Fruit fly (Drosophila melanogaster): ENCODE results near the gene Ssk.

The Ssk gene

dm6 chr3L:20168152-20168551 is 20.2 kb upstream of the Ssk start:
- TF ChIP-seq fru (GFP tag; optimal IDR thresholded peaks at IDR 0.05): peak; percentile 47
- TF ChIP-seq OdsH (GFP tag; optimal IDR thresholded peaks at IDR 0.05): peak; percentile 53
- peak; percentile 45 for TF ChIP-seq woc (GFP tag; optimal IDR thresholded peaks at IDR 0.05)
- peak; percentile 30 for TF ChIP-seq HLH106 (tag; optimal IDR thresholded peaks at IDR 0.05)
- TF ChIP-seq ey (GFP tag; optimal IDR thresholded peaks at IDR 0.05): peak; percentile 42
- no peak for TF ChIP-seq CG9705 (GFP tag; optimal IDR thresholded peaks at IDR 0.05)
- TF ChIP-seq Dfd (GFP tag; optimal IDR thresholded peaks at IDR 0.05): no peak
- peak; percentile 54 for TF ChIP-seq h (GFP tag; optimal IDR thresholded peaks at IDR 0.05)
- TF ChIP-seq br (GFP tag; optimal IDR thresholded peaks at IDR 0.05): peak; percentile 0
- no peak for TF ChIP-seq GATAd (GFP tag; optimal IDR thresholded peaks at IDR 0.05)
- peak; percentile 20 for TF ChIP-seq rgr (GFP tag; optimal IDR thresholded peaks at IDR 0.05)
- peak in 1 of 2 experiments; percentile 50 for TF ChIP-seq foxo (GFP tag; optimal IDR thresholded peaks at IDR 0.05)

DNA sequence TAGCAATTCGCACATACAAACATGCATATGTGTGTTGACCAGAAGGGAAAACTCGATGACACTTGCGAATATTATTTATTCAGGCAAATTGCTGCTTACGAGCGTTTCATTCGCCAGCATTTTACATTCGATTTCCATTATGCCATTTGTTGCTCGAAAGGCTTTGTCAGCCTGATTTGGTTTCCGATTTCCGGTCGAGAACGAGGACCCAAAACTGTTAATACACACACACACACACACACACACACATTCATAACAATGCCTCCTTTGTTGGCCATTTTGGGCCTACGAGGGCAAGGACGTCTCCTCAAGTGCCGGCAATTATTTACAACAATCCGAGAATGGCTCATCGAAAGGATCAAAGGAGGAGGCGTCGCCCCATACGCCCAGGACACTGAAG is 10.6 kb upstream of the Ssk start:
- TF ChIP-seq Myc (optimal IDR thresholded peaks at IDR 0.05): no peak
- TF ChIP-seq Jra (GFP tag; optimal IDR thresholded peaks at IDR 0.05): no peak
- no peak for TF ChIP-seq tai (GFP tag; optimal IDR thresholded peaks at IDR 0.05)
- TF ChIP-seq HLH106 (tag; optimal IDR thresholded peaks at IDR 0.05): no peak
- TF ChIP-seq Dfd (GFP tag; optimal IDR thresholded peaks at IDR 0.05): peak; percentile 86
- TF ChIP-seq br (GFP tag; optimal IDR thresholded peaks at IDR 0.05): no peak

- TF ChIP-seq Rel (GFP tag; optimal IDR thresholded peaks at IDR 0.05) (no peak), Rel (tag; optimal IDR thresholded peaks at IDR 0.05) (no peak), N (GFP tag; optimal IDR thresholded peaks at IDR 0.05) (no peak), CG32264 (GFP tag; optimal IDR thresholded peaks at IDR 0.05) (no peak), GATAd (GFP tag; optimal IDR thresholded peaks at IDR 0.05) (no peak), HLH106 (tag; optimal IDR thresholded peaks at IDR 0.05) (no peak), Hr83 (GFP tag; optimal IDR thresholded peaks at IDR 0.05; ENCODE audit: poor library complexity, severe bottlenecking) (no peak), Hr78 (GFP tag; optimal IDR thresholded peaks at IDR 0.05) (no peak), Hnf4 (GFP tag; optimal IDR thresholded peaks at IDR 0.05) (no peak)
Observed at dm6 chr3L:20178101-20178500, 10.2 kb upstream of the Ssk start.

DNA sequence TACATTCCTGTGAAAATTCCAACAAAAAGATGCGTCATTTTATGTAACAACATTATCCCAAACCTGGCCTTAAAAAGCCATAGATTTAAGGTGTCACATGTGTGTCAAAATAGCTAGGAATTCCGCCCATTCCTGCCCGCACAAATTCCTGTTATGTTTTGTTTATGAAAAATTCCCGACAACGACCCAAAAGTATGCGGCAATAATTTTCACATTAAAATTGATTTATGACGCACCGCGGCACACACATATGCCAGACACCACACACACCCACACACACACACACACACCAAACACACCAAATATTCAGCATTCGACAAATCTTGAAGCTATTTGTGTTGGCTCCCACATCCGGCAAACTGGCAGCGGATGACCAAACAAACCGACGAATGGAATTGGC is 5.5 kb upstream of the Ssk start:
- TF ChIP-seq Vsx2 (GFP tag; optimal IDR thresholded peaks at IDR 0.05; ENCODE audit: partially characterized antibody) (no peak), Jra (GFP tag; optimal IDR thresholded peaks at IDR 0.05) (no peak), woc (GFP tag; optimal IDR thresholded peaks at IDR 0.05) (no peak), CG9705 (GFP tag; optimal IDR thresholded peaks at IDR 0.05) (no peak), Dfd (GFP tag; optimal IDR thresholded peaks at IDR 0.05) (peak; percentile 71)

DNA sequence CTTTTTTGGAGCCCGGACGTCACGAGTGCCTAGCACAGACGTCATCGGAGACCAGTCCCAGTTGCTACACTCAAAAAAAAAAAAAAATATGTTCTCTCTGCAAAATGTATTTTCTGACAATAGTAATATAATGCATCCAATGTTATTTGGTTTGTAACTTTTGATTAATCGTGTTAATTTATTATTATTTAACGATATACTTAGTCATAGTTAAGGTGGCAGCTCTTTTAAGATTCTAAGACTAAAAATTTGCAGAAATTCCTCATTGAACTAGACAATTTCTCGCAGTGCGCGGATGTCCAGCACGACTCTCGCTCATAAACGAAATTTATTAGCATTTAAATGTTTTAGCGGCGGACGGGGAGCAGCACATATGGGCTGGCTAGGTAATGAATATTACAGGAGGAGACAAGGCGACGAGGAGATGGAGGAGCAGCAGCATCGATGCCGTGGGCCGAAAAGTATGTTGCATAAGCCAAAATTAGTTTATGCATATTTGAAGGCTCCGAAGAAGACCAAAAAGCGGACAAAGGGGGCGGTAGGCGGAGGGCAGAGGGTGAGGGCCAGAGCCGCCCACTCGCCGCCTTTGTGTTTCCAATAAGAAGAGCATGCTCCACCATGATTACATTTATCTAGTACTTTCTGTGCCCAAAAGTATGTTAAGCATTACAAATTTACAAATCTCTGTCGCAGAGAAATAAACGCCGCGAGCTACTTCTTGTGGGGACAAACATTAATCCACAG is 4.8 kb upstream of the Ssk start:
- TF ChIP-seq jim (GFP tag; optimal IDR thresholded peaks at IDR 0.05): no peak
- peak; percentile 6 for TF ChIP-seq Abd-B (GFP tag; optimal IDR thresholded peaks at IDR 0.05)
- no peak for TF ChIP-seq sv (GFP tag; optimal IDR thresholded peaks at IDR 0.05)
- TF ChIP-seq fru (GFP tag; optimal IDR thresholded peaks at IDR 0.05): peak; percentile 63
- TF ChIP-seq sage (GFP tag; optimal IDR thresholded peaks at IDR 0.05): no peak
- TF ChIP-seq Hnf4 (GFP tag; optimal IDR thresholded peaks at IDR 0.05): peak; percentile 4
- TF ChIP-seq dl (GFP tag; optimal IDR thresholded peaks at IDR 0.05; ENCODE audit: insufficient read depth in 1 of 2, partially characterized antibody in 2 of 2): no peak
- TF ChIP-seq dmrt93B (GFP tag; optimal IDR thresholded peaks at IDR 0.05): peak; percentile 12
- peak; percentile 50 for TF ChIP-seq HLH106 (tag; optimal IDR thresholded peaks at IDR 0.05)
- TF ChIP-seq Myc (optimal IDR thresholded peaks at IDR 0.05): peak; percentile 81
- TF ChIP-seq CG9705 (GFP tag; optimal IDR thresholded peaks at IDR 0.05): peak; percentile 4
- peak; percentile 62 for TF ChIP-seq ey (GFP tag; optimal IDR thresholded peaks at IDR 0.05)
- peak; percentile 55 for TF ChIP-seq rgr (GFP tag; optimal IDR thresholded peaks at IDR 0.05)
- no peak for TF ChIP-seq Dif (GFP tag; optimal IDR thresholded peaks at IDR 0.05; ENCODE audit: partially characterized antibody)
- TF ChIP-seq lola (GFP tag; optimal IDR thresholded peaks at IDR 0.05): peak; percentile 87
- no peak for TF ChIP-seq tai (GFP tag; optimal IDR thresholded peaks at IDR 0.05)
- no peak for TF ChIP-seq usp (GFP tag; optimal IDR thresholded peaks at IDR 0.05)
- no peak for TF ChIP-seq Hr78 (GFP tag; optimal IDR thresholded peaks at IDR 0.05)
- peak; percentile 92 for TF ChIP-seq N (GFP tag; optimal IDR thresholded peaks at IDR 0.05)
- TF ChIP-seq br (GFP tag; optimal IDR thresholded peaks at IDR 0.05): peak; percentile 36
- TF ChIP-seq Mio (GFP tag; optimal IDR thresholded peaks at IDR 0.05): no peak
- peak in 1 of 2 experiments; percentile 61 for TF ChIP-seq foxo (GFP tag; optimal IDR thresholded peaks at IDR 0.05)
- no peak for TF ChIP-seq Jra (GFP tag; optimal IDR thresholded peaks at IDR 0.05)
- TF ChIP-seq brk (GFP tag; optimal IDR thresholded peaks at IDR 0.05): no peak
- no peak for TF ChIP-seq pan (optimal IDR thresholded peaks at IDR 0.05)
- no peak for TF ChIP-seq GATAd (GFP tag; optimal IDR thresholded peaks at IDR 0.05)
- peak; percentile 38 for TF ChIP-seq Sp1 (GFP tag; optimal IDR thresholded peaks at IDR 0.05)
- TF ChIP-seq OdsH (GFP tag; optimal IDR thresholded peaks at IDR 0.05): peak; percentile 52
- TF ChIP-seq Dfd (GFP tag; optimal IDR thresholded peaks at IDR 0.05): no peak
- peak; percentile 22 for TF ChIP-seq psq (GFP tag; optimal IDR thresholded peaks at IDR 0.05)
- no peak for TF ChIP-seq dsf (GFP tag; optimal IDR thresholded peaks at IDR 0.05; ENCODE audit: borderline replicate concordance)
- TF ChIP-seq h (GFP tag; optimal IDR thresholded peaks at IDR 0.05): peak; percentile 72
- TF ChIP-seq Rel (GFP tag; optimal IDR thresholded peaks at IDR 0.05): no peak
- TF ChIP-seq Rel (tag; optimal IDR thresholded peaks at IDR 0.05): no peak
- TF ChIP-seq CG32264 (GFP tag; optimal IDR thresholded peaks at IDR 0.05): no peak
- TF ChIP-seq woc (GFP tag; optimal IDR thresholded peaks at IDR 0.05): peak; percentile 2

Measured in whole organism, wandering third instar larva.